Worm (Caenorhabditis elegans) whole organism, L3 larva: Measurements from ENCODE around the gene C16C8.4.

Experiments
- R02D3.7 ChIP-seq: fragments of 150-350 bp; optimal IDR thresholded peaks from 2 replicates; lab custom pipeline; 2014; ENCODE audit warnings: missing biosample characterization, missing genetic modification characterization
- ZK546.5 ChIP-seq: sonication (generic microtip); optimal IDR thresholded peaks from 2 replicates; lab custom pipeline; 2017; ENCODE audit warnings: missing biosample characterization, missing genetic modification characterization
- aly-2 ChIP-seq: fragments of 150-350 bp; optimal IDR thresholded peaks from 2 replicates; lab custom pipeline; 2014; ENCODE audit warnings: missing biosample characterization, missing genetic modification characterization
- ceh-28 ChIP-seq: fragments of 150-350 bp; optimal IDR thresholded peaks from 2 replicates; lab custom pipeline; 2014; ENCODE audit warnings: missing biosample characterization, missing genetic modification reagents, missing genetic modification characterization
- ceh-82 ChIP-seq: fragments of 150-350 bp; optimal IDR thresholded peaks from 2 replicates; lab custom pipeline; 2014; ENCODE audit warnings: missing biosample characterization, missing genetic modification characterization
- ceh-9 ChIP-seq: sonication (generic microtip); optimal IDR thresholded peaks from 2 replicates; lab custom pipeline; 2018; ENCODE audit warnings: missing biosample characterization, missing genetic modification characterization
- daf-12 ChIP-seq: fragments of 150-350 bp; optimal IDR thresholded peaks from 2 replicates; lab custom pipeline; 2014; ENCODE audit warnings: missing biosample characterization, missing genetic modification reagents, missing genetic modification characterization
- egl-27 ChIP-seq: sonication (generic microtip); optimal IDR thresholded peaks from 4 replicates; lab custom pipeline; 2017; ENCODE audit warnings: missing biosample characterization, missing genetic modification reagents, missing genetic modification characterization
- egl-5 ChIP-seq: fragments of 150-350 bp; optimal IDR thresholded peaks from 2 replicates; lab custom pipeline; 2017; ENCODE audit warnings: missing biosample characterization, missing genetic modification reagents, missing genetic modification characterization, inconsistent platforms
- elt-1 ChIP-seq: fragments of 150-350 bp; optimal IDR thresholded peaks from 2 replicates; lab custom pipeline; 2014; ENCODE audit warnings: missing biosample characterization, missing genetic modification characterization
- elt-2 ChIP-seq: sonication (generic microtip); optimal IDR thresholded peaks from 2 replicates; lab custom pipeline; 2016; ENCODE audit warnings: missing genetic modification reagents, mild to moderate bottlenecking, missing genetic modification characterization, missing compliant biosample characterization
- elt-3 ChIP-seq, 3 experiments: fragments of 150-350 bp in 1 of 3; sonication (generic microtip) in 2 of 3; optimal IDR thresholded peaks; 2 replicates in 2 of 3; 4 replicates in 1 of 3; lab custom pipeline; 2014 to 2017; ENCODE audit warnings: missing biosample characterization in 3 of 3, missing genetic modification characterization in 3 of 3
- eor-1 ChIP-seq, 2 experiments: fragments of 150-350 bp; optimal IDR thresholded peaks; 2 replicates each; lab custom pipeline; 2014 to 2018; ENCODE audit warnings: missing biosample characterization in 2 of 2, missing genetic modification characterization in 2 of 2
- fkh-10 ChIP-seq: sonication (generic microtip); optimal IDR thresholded peaks from 2 replicates; lab custom pipeline; 2017; ENCODE audit warnings: missing biosample characterization, missing genetic modification reagents, missing genetic modification characterization
- fkh-2 ChIP-seq: fragments of 150-350 bp; optimal IDR thresholded peaks from 2 replicates; lab custom pipeline; 2014; ENCODE audit warnings: missing biosample characterization, missing genetic modification reagents, missing genetic modification characterization
- hmg-11 ChIP-seq: sonication (generic microtip); optimal IDR thresholded peaks from 2 replicates; lab custom pipeline; 2016; ENCODE audit warnings: missing genetic modification characterization, missing compliant biosample characterization
- jun-1 ChIP-seq: fragments of 150-350 bp; optimal IDR thresholded peaks from 2 replicates; lab custom pipeline; 2014; ENCODE audit warnings: missing biosample characterization, missing genetic modification reagents, missing genetic modification characterization
- lin-15B ChIP-seq: fragments of 150-350 bp; optimal IDR thresholded peaks from 2 replicates; lab custom pipeline; 2014; ENCODE audit warnings: missing biosample characterization, missing genetic modification characterization
- lin-39 ChIP-seq: fragments of 150-350 bp; optimal IDR thresholded peaks from 2 replicates; lab custom pipeline; 2018; ENCODE audit warnings: missing biosample characterization, missing genetic modification reagents, missing genetic modification characterization
- lsy-12 ChIP-seq: sonication (generic microtip); optimal IDR thresholded peaks from 2 replicates; lab custom pipeline; 2016; ENCODE audit warnings: mild to moderate bottlenecking, missing genetic modification characterization, missing compliant biosample characterization
- mdl-1 ChIP-seq: fragments of 150-350 bp; optimal IDR thresholded peaks from 2 replicates; lab custom pipeline; 2014; ENCODE audit warnings: missing biosample characterization, missing genetic modification characterization
- mml-1 ChIP-seq: fragments of 150-350 bp; sonication (generic microtip); optimal IDR thresholded peaks from 3 replicates; lab custom pipeline; 2014; ENCODE audit warnings: missing biosample characterization, missing genetic modification characterization
- nfya-1 ChIP-seq: sonication (generic microtip); optimal IDR thresholded peaks from 2 replicates; lab custom pipeline; 2017; ENCODE audit warnings: missing genetic modification characterization, mild to moderate bottlenecking, missing compliant biosample characterization, antibody characterized with exemption, moderate library complexity; ENCODE audit not compliant: insufficient read depth
- nhr-11 ChIP-seq: fragments of 150-350 bp; optimal IDR thresholded peaks from 2 replicates; lab custom pipeline; 2014; ENCODE audit warnings: missing biosample characterization, missing genetic modification characterization
- nhr-12 ChIP-seq: fragments of 150-350 bp; optimal IDR thresholded peaks from 2 replicates; lab custom pipeline; 2014; ENCODE audit warnings: missing biosample characterization, missing genetic modification characterization
- nhr-23 ChIP-seq: fragments of 150-350 bp; optimal IDR thresholded peaks from 2 replicates; lab custom pipeline; 2014; ENCODE audit warnings: missing biosample characterization, missing genetic modification reagents, missing genetic modification characterization
- nhr-237 ChIP-seq: fragments of 150-350 bp; optimal IDR thresholded peaks from 2 replicates; lab custom pipeline; 2014; ENCODE audit warnings: missing biosample characterization, missing genetic modification characterization
- nhr-25 ChIP-seq: sonication (generic microtip); optimal IDR thresholded peaks from 2 replicates; lab custom pipeline; 2017; ENCODE audit warnings: missing biosample characterization, missing genetic modification characterization
- nhr-28 ChIP-seq: fragments of 150-350 bp; optimal IDR thresholded peaks from 2 replicates; lab custom pipeline; 2014; ENCODE audit warnings: missing biosample characterization, missing genetic modification characterization
- nhr-76 ChIP-seq: fragments of 150-350 bp; sonication (generic microtip); optimal IDR thresholded peaks from 5 replicates; lab custom pipeline; 2014; ENCODE audit warnings: missing biosample characterization, missing genetic modification characterization
- nhr-77 ChIP-seq: fragments of 150-350 bp; optimal IDR thresholded peaks from 2 replicates; lab custom pipeline; 2014; ENCODE audit warnings: missing biosample characterization, missing genetic modification characterization
- pha-4 ChIP-seq: fragments of 150-350 bp; optimal IDR thresholded peaks from 2 replicates; lab custom pipeline; 2014; ENCODE audit warnings: missing biosample characterization, missing genetic modification reagents, missing genetic modification characterization
- pqm-1 ChIP-seq: fragments of 150-350 bp; optimal IDR thresholded peaks from 2 replicates; lab custom pipeline; 2017; ENCODE audit warnings: missing biosample characterization, missing genetic modification characterization, inconsistent platforms
- sea-2 ChIP-seq: fragments of 150-350 bp; sonication (generic microtip); optimal IDR thresholded peaks from 4 replicates; lab custom pipeline; 2014; ENCODE audit warnings: missing biosample characterization, missing genetic modification reagents, missing genetic modification characterization
- skn-1 ChIP-seq: fragments of 150-350 bp; optimal IDR thresholded peaks from 2 replicates; lab custom pipeline; 2014; ENCODE audit warnings: missing biosample characterization, missing genetic modification characterization
- snpc-4 ChIP-seq: fragments of 150-350 bp; optimal IDR thresholded peaks from 2 replicates; lab custom pipeline; 2014; ENCODE audit warnings: missing biosample characterization, missing genetic modification characterization
- tbx-2 ChIP-seq: sonication (generic microtip); optimal IDR thresholded peaks from 2 replicates; lab custom pipeline; 2016; ENCODE audit warnings: mild to moderate bottlenecking, missing genetic modification characterization, missing compliant biosample characterization
- unc-39 ChIP-seq: sonication (generic microtip); optimal IDR thresholded peaks from 4 replicates; lab custom pipeline; 2017; ENCODE audit warnings: missing biosample characterization, missing genetic modification characterization
- unc-62 ChIP-seq: fragments of 150-350 bp; sonication (generic microtip); optimal IDR thresholded peaks from 4 replicates; lab custom pipeline; 2014; ENCODE audit warnings: missing biosample characterization, missing genetic modification reagents, missing genetic modification characterization

C16C8.4 gene

ce11 chrII:3441377-3441776 is 2.8 kb downstream of the C16C8.4 start, which contains the start of gene C16C8.27:
Gene C16C8.27, plus strand, starts transcription at chrII:3441677.
- TF ChIP-seq mdl-1 (tag; lab: Kevin White, UChicago), result no peak
- TF ChIP-seq egl-5 (tag; lab: Kevin White, UChicago), result no peak
- TF ChIP-seq nhr-12 (tag; lab: Kevin White, UChicago), result no peak
- TF ChIP-seq nhr-25 (tag; lab: Kevin White, UChicago), result no peak
- TF ChIP-seq nhr-77 (tag; lab: Kevin White, UChicago), result no peak
- TF ChIP-seq nhr-28 (tag; lab: Kevin White, UChicago), result no peak
- TF ChIP-seq egl-27 (tag; lab: Kevin White, UChicago), result no peak
- TF ChIP-seq elt-2 (tag; lab: Kevin White, UChicago), result no peak
- no peak for TF ChIP-seq lsy-12
- no peak for TF ChIP-seq lin-15B
- no peak for TF ChIP-seq lin-39
- no peak for TF ChIP-seq pqm-1 (tag; lab: Kevin White, UChicago)
- TF ChIP-seq sea-2 (GFP tag; lab: Kevin White, UChicago), result no peak
- no peak for TF ChIP-seq mml-1 (tag; lab: Kevin White, UChicago)
- TF ChIP-seq nfya-1, result no peak
- no peak for TF ChIP-seq ZK546.5
- no peak for TF ChIP-seq unc-39 (tag; lab: Kevin White, UChicago)
- no peak for TF ChIP-seq elt-3 (tag; optimal IDR thresholded peaks at IDR 0.05; lab: Kevin White, UChicago)
- TF ChIP-seq daf-12, result no peak
- TF ChIP-seq nhr-23 (tag; lab: Kevin White, UChicago), result no peak
- TF ChIP-seq, all 47 proteins: peak for 0

- no peak for TF ChIP-seq lin-15B
These were observed 3.6 kb downstream of the C16C8.4 start, which contains the start of gene C16C8.17 for ce11 chrII:3440641-3440926. Gene C16C8.17, plus strand, starts transcription at chrII:3440827.

- TF ChIP-seq lin-15B (no peak), egl-5 (tag; lab: Kevin White, UChicago) (no peak), ceh-28 (tag; lab: Kevin White, UChicago) (no peak), skn-1 (tag; lab: Kevin White, UChicago) (no peak), aly-2 (tag; lab: Kevin White, UChicago) (no peak), hmg-11 (no peak), nhr-12 (tag; lab: Kevin White, UChicago) (no peak), eor-1 (tag; optimal IDR thresholded peaks at IDR 0.05; lab: Kevin White, UChicago) (no peak), snpc-4 (tag; lab: Kevin White, UChicago) (peak; percentile 57), lsy-12 (no peak), nhr-76 (no peak), pha-4 (tag; lab: Kevin White, UChicago) (no peak), nhr-28 (tag; lab: Kevin White, UChicago) (no peak), R02D3.7 (tag; lab: Kevin White, UChicago) (no peak), fkh-10 (GFP tag; lab: Kevin White, UChicago) (no peak), elt-2 (tag; lab: Kevin White, UChicago) (peak; percentile 89), mdl-1 (tag; lab: Kevin White, UChicago) (no peak), nhr-77 (tag; lab: Kevin White, UChicago) (no peak), pqm-1 (tag; lab: Kevin White, UChicago) (peak; percentile 57), lin-39 (no peak), elt-1 (tag; lab: Kevin White, UChicago) (no peak), nhr-11 (tag; lab: Kevin White, UChicago) (no peak), ceh-9 (no peak), ceh-82 (tag; lab: Kevin White, UChicago) (no peak), nhr-237 (tag; lab: Kevin White, UChicago) (no peak), unc-62 (GFP tag; lab: Kevin White, UChicago) (no peak)
These were observed 4.1 kb downstream of the C16C8.4 start for ce11 chrII:3439842-3440640.

- TF ChIP-seq aly-2 (tag; lab: Kevin White, UChicago), result no peak
- peak; percentile 15 for TF ChIP-seq nfya-1
- no peak for TF ChIP-seq nhr-25 (tag; lab: Kevin White, UChicago)
- TF ChIP-seq egl-5 (tag; lab: Kevin White, UChicago), result no peak
- TF ChIP-seq lsy-12, result no peak
- TF ChIP-seq elt-2 (tag; lab: Kevin White, UChicago), result peak; percentile 96
- peak; percentile 56 for TF ChIP-seq lin-39
- TF ChIP-seq daf-12, result no peak
- TF ChIP-seq tbx-2 (tag; lab: Kevin White, UChicago), result no peak
- no peak for TF ChIP-seq fkh-2
- no peak for TF ChIP-seq egl-27 (tag; lab: Kevin White, UChicago)
- no peak for TF ChIP-seq jun-1 (tag; lab: Kevin White, UChicago)
- peak; percentile 69 for TF ChIP-seq pqm-1 (tag; lab: Kevin White, UChicago)
- no peak for TF ChIP-seq elt-1 (tag; lab: Kevin White, UChicago)
- TF ChIP-seq nhr-28 (tag; lab: Kevin White, UChicago), result no peak
These were observed 4.9 kb downstream of the C16C8.4 start for ce11 chrII:3439244-3439698.
